Fruit fly (Drosophila melanogaster) whole organism, prepupa: ENCODE measurements around the gene Pdk1.

ENCODE experiments used
- CG32006 ChIP-seq: fragments of 200-800 bp; sonication (Bioruptor generic); optimal IDR thresholded peaks from 3 replicates; lab custom pipeline; 2017; ENCODE audit warnings: missing biosample characterization, mild to moderate bottlenecking, missing genetic modification characterization
- CG4318 ChIP-seq: fragments of 200-800 bp; sonication (Bioruptor generic); optimal IDR thresholded peaks from 3 replicates; lab custom pipeline; 2017; ENCODE audit warnings: missing biosample characterization, mild to moderate bottlenecking, missing genetic modification characterization
- CG8319 ChIP-seq: fragments of 200-800 bp; sonication (Bioruptor generic); optimal IDR thresholded peaks from 3 replicates; lab custom pipeline; 2016; ENCODE audit warnings: missing biosample characterization, missing genetic modification characterization
- Eip78C ChIP-seq: fragments of 200-800 bp; sonication (Bioruptor generic); peaks from one replicate; lab custom pipeline; 2016; ENCODE audit warnings: missing biosample characterization, missing genetic modification characterization
- Hr39 ChIP-seq: fragments of 200-800 bp; sonication (Bioruptor generic); optimal IDR thresholded peaks from 2 replicates; lab custom pipeline; 2016; ENCODE audit warnings: missing biosample characterization, missing genetic modification characterization
- Sox102F ChIP-seq: fragments of 200-800 bp; sonication (Bioruptor generic); optimal IDR thresholded peaks from 2 replicates; lab custom pipeline; 2016; ENCODE audit warnings: missing biosample characterization, mild to moderate bottlenecking, missing genetic modification characterization
- Sox14 ChIP-seq: fragments of 200-800 bp; sonication (Bioruptor generic); optimal IDR thresholded peaks from 3 replicates; lab custom pipeline; 2016; ENCODE audit warnings: missing biosample characterization, missing genetic modification characterization
- cyc ChIP-seq: fragments of 200-800 bp; sonication (Bioruptor generic); optimal IDR thresholded peaks from 3 replicates; lab custom pipeline; 2016; ENCODE audit warnings: missing biosample characterization, missing genetic modification characterization
- dac ChIP-seq: fragments of 200-800 bp; sonication (Bioruptor generic); optimal IDR thresholded peaks from 2 replicates; lab custom pipeline; 2017; ENCODE audit warnings: missing biosample characterization, mild to moderate bottlenecking, missing genetic modification characterization
- esn ChIP-seq: fragments of 200-800 bp; sonication (Bioruptor generic); optimal IDR thresholded peaks from 2 replicates; lab custom pipeline; 2016; ENCODE audit warnings: missing biosample characterization, mild to moderate bottlenecking, missing genetic modification characterization, moderate library complexity
- pdm3 ChIP-seq: fragments of 200-800 bp; sonication (Bioruptor generic); optimal IDR thresholded peaks from 3 replicates; lab custom pipeline; 2016; ENCODE audit warnings: missing biosample characterization, missing genetic modification characterization
- topi ChIP-seq: fragments of 200-800 bp; sonication (Bioruptor generic); optimal IDR thresholded peaks from 3 replicates; lab custom pipeline; 2016; ENCODE audit warnings: missing biosample characterization, missing genetic modification characterization
- vri ChIP-seq: fragments of 200-800 bp; sonication (Bioruptor generic); optimal IDR thresholded peaks from 3 replicates; lab custom pipeline; 2016; ENCODE audit warnings: missing biosample characterization, mild to moderate bottlenecking, missing genetic modification characterization

dm6 chr3L:131151-131997 lies 2.1 kb downstream of the Pdk1 start:
- no peak for TF ChIP-seq CG32006 (GFP tag; lab: Kevin White, UChicago)
- peak; percentile 89 for TF ChIP-seq Eip78C (GFP tag; lab: Kevin White, UChicago)
- no peak for TF ChIP-seq dac (GFP tag; lab: Kevin White, UChicago)
- peak; percentile 11 for TF ChIP-seq topi
- no peak for TF ChIP-seq pdm3
- no peak for TF ChIP-seq CG8319
- TF ChIP-seq Sox102F (GFP tag; lab: Kevin White, UChicago) = peak; percentile 63
- TF ChIP-seq Sox14 (GFP tag; lab: Kevin White, UChicago) = peak; percentile 13
- TF ChIP-seq CG4318 (GFP tag; lab: Kevin White, UChicago) = no peak
- peak; percentile 97 for TF ChIP-seq vri (GFP tag; lab: Kevin White, UChicago)
- TF ChIP-seq cyc (GFP tag; lab: Kevin White, UChicago) = no peak
- TF ChIP-seq Hr39 (GFP tag; lab: Kevin White, UChicago) = no peak
- no peak for TF ChIP-seq esn (GFP tag; lab: Kevin White, UChicago)
